Fruit fly (Drosophila melanogaster) whole organism, embryonic: Measurements from ENCODE around the gene CG10508.

Source experiments
- Aef1 ChIP-seq: fragments of 200-800 bp; sonication (Bioruptor generic); IDR thresholded peaks from 3 replicates; pipeline ENCODE4 v1.3.6; 2022; ENCODE audit warnings: missing biosample characterization, missing genetic modification characterization
- CG10959 ChIP-seq: fragments of 200-800 bp; sonication (Bioruptor generic); IDR thresholded peaks from 2 replicates; pipeline ENCODE4 v1.3.6; 2022; ENCODE audit warnings: missing biosample characterization, missing genetic modification characterization
- CG11723 ChIP-seq: fragments of 200-800 bp; sonication (Bioruptor generic); optimal IDR thresholded peaks from 2 replicates; lab custom pipeline; 2017; ENCODE audit warnings: missing biosample characterization, mild to moderate bottlenecking, missing genetic modification characterization
- CG18011 ChIP-seq: fragments of 200-800 bp; sonication (Bioruptor generic); optimal IDR thresholded peaks from 2 replicates; lab custom pipeline; 2017; ENCODE audit warnings: missing biosample characterization, missing genetic modification characterization, mild to moderate bottlenecking, moderate library complexity, missing genotype
- bsh ChIP-seq, 2 experiments: fragments of 200-800 bp; sonication (Bioruptor generic); optimal IDR thresholded peaks; 2 replicates each; lab custom pipeline; 2017 to 2018; ENCODE audit warnings: mild to moderate bottlenecking in 2 of 2, missing biosample characterization in 2 of 2, missing genetic modification characterization in 2 of 2, moderate library complexity in 1 of 2
- grn ChIP-seq: fragments of 200-800 bp; sonication (Bioruptor generic); optimal IDR thresholded peaks from 3 replicates; lab custom pipeline; 2017; ENCODE audit warnings: missing biosample characterization, missing genetic modification characterization
- sima ChIP-seq: fragments of 200-800 bp; sonication (Bioruptor generic); optimal IDR thresholded peaks from 2 replicates; lab custom pipeline; 2016; ENCODE audit warnings: missing biosample characterization, missing genetic modification characterization

dm6 chr3L:21220100-21220499 is 10.1 kb downstream of the CG10508 start, which contains the start of gene CG43219:
- no peak for TF ChIP-seq sima (GFP tag; lab: Kevin White, UChicago)
- TF ChIP-seq grn: no peak
- TF ChIP-seq CG10959: no peak
- TF ChIP-seq CG18011 (GFP tag; lab: Kevin White, UChicago): no peak
- TF ChIP-seq bsh (GFP tag; optimal IDR thresholded peaks at IDR 0.05; lab: Kevin White, UChicago): no peak
- TF ChIP-seq CG11723: no peak
- no peak for TF ChIP-seq Aef1 (GFP tag; lab: Robert Waterston, UW)
